Fruit fly (Drosophila melanogaster) S2 (cell line): ENCODE results near the gene CG13029.

ENCODE experiments used
- CG8478 ChIP-seq: fragments of >200 bp; optimal IDR thresholded peaks from 2 replicates; lab custom pipeline; 2018
- CTCF ChIP-seq, 2 experiments: fragments of >200 bp; optimal IDR thresholded peaks; 2 replicates each; lab custom pipeline; 2018

DNA sequence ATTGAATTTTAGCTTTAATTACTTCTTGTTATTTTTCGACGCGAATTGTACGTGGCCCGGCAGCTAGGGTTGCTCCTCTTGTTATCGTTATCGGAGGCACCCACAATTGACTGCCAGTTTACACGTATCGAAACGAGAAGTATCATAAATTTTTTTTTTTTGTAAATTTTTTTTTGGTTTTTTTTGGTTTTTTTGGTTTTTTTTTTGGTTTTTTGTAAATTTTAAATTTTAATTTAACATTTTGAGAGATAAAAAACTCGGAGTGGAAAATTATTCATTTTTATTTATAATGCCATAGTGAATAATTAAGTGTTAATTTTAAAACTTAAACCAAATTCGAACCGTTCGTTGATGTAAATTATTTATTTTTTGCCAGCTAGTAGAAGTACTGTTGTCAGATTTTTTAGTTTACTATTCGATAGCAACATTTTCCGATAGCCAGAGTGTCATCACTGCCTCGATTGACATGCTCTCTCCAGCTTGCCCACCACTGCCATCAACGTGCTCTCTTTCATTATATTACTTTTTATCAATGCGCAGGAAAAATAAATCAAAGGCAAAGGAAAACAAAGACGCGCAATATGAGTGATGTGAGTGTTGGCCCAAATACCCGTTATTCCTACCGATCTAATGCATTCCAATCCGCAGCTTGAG lies 15.4 kb upstream of the CG13029 start, which contains the start of the genes kud and Zcchc7:
- no peak for TF ChIP-seq CG8478 (lab: Kevin White, UChicago)
- TF ChIP-seq CTCF (optimal IDR thresholded peaks at IDR 0.05; lab: Kevin White, UChicago) = no peak
